Fruit fly (Drosophila melanogaster) whole organism, adult: Measurements from ENCODE around the gene CG6333.

Source experiments
- CG11617 ChIP-seq: fragments of 200-800 bp; sonication (Bioruptor generic); optimal IDR thresholded peaks from 2 replicates; lab custom pipeline; 2017; ENCODE audit warnings: mild to moderate bottlenecking, missing biosample characterization, missing genetic modification reagents, missing genetic modification characterization
- CG12768 ChIP-seq: fragments of 200-800 bp; sonication (Bioruptor generic); optimal IDR thresholded peaks from 2 replicates; lab custom pipeline; 2017; ENCODE audit warnings: missing biosample characterization, missing genetic modification characterization, mild to moderate bottlenecking, moderate library complexity, missing genetic modification reagents
- CG33017 ChIP-seq: fragments of 200-800 bp; sonication (Bioruptor generic); optimal IDR thresholded peaks from 2 replicates; lab custom pipeline; 2018; ENCODE audit warnings: missing biosample characterization, mild to moderate bottlenecking, missing genetic modification characterization, moderate library complexity
- CG7045 ChIP-seq: fragments of 200-800 bp; sonication (Bioruptor generic); optimal IDR thresholded peaks from 2 replicates; lab custom pipeline; 2017; ENCODE audit warnings: missing biosample characterization, mild to moderate bottlenecking, missing genetic modification characterization
- Crg-1 ChIP-seq: fragments of 200-800 bp; sonication (Bioruptor generic); optimal IDR thresholded peaks from 2 replicates; lab custom pipeline; 2016; ENCODE audit warnings: missing biosample characterization, missing genetic modification characterization
- cic ChIP-seq: fragments of 200-800 bp; sonication (Bioruptor generic); optimal IDR thresholded peaks from 2 replicates; lab custom pipeline; 2017; ENCODE audit warnings: missing biosample characterization, mild to moderate bottlenecking, missing genetic modification characterization, moderate library complexity
- tj ChIP-seq: fragments of 200-800 bp; sonication (Bioruptor generic); optimal IDR thresholded peaks from 3 replicates; lab custom pipeline; 2017; ENCODE audit warnings: missing biosample characterization, mild to moderate bottlenecking, missing genetic modification characterization, moderate library complexity

- no peak for TF ChIP-seq CG11617
- no peak for TF ChIP-seq CG33017 (tag; lab: Kevin White, UChicago)
- TF ChIP-seq cic (GFP tag; lab: Kevin White, UChicago): no peak
- TF ChIP-seq Crg-1: no peak
- no peak for TF ChIP-seq tj (GFP tag; lab: Kevin White, UChicago)
- TF ChIP-seq CG12768: no peak
- no peak for TF ChIP-seq CG7045
Observed at dm6 chr3L:17498952-17499710, 13.1 kb upstream of the CG6333 start.
